Worm (Caenorhabditis elegans) whole organism, L2 larva: ENCODE results near the gene magu-4.

Experiments used
- egl-27 ChIP-seq: sonication (generic microtip); optimal IDR thresholded peaks from 3 replicates; lab custom pipeline; 2017; ENCODE audit warnings: missing biosample characterization, missing genetic modification reagents, missing genetic modification characterization
- lin-39 ChIP-seq: fragments of 150-350 bp; optimal IDR thresholded peaks from 2 replicates; lab custom pipeline; 2014; ENCODE audit warnings: missing biosample characterization, missing genetic modification reagents, missing genetic modification characterization
- nhr-12 ChIP-seq: fragments of 150-350 bp; optimal IDR thresholded peaks from 2 replicates; lab custom pipeline; 2014; ENCODE audit warnings: missing biosample characterization, missing genetic modification characterization
- nhr-25 ChIP-seq: fragments of 150-350 bp; sonication (generic microtip); optimal IDR thresholded peaks from 3 replicates; lab custom pipeline; 2014; ENCODE audit warnings: missing biosample characterization, missing genetic modification characterization
- skn-1 ChIP-seq: sonication (generic microtip); optimal IDR thresholded peaks from 2 replicates; lab custom pipeline; 2017; ENCODE audit warnings: missing biosample characterization, missing genetic modification characterization
- sma-9 ChIP-seq, 2 experiments: fragments of 150-350 bp in 1 of 2; sonication (generic microtip) in 1 of 2; optimal IDR thresholded peaks; 2 replicates each; lab custom pipeline; 2014 to 2016; ENCODE audit warnings: missing genetic modification characterization in 2 of 2, mild to moderate bottlenecking in 1 of 2, missing biosample characterization in 1 of 2, missing compliant biosample characterization in 1 of 2, missing genetic modification reagents in 1 of 2, moderate library complexity in 1 of 2
- ztf-11 ChIP-seq: sonication (generic microtip); optimal IDR thresholded peaks from 2 replicates; lab custom pipeline; 2017; ENCODE audit warnings: missing biosample characterization, missing genetic modification characterization

ce11 chrIV:10006792-10007191, 2.8 kb upstream of the magu-4 start, which contains the start of gene C47E12.13:
- TF ChIP-seq egl-27 (tag; lab: Kevin White, UChicago) = no peak
- TF ChIP-seq lin-39 (tag; lab: Kevin White, UChicago) = no peak
- TF ChIP-seq ztf-11 (tag; lab: Kevin White, UChicago) = no peak
- TF ChIP-seq nhr-12 (tag; lab: Kevin White, UChicago) = no peak
- no peak for TF ChIP-seq skn-1 (tag; lab: Kevin White, UChicago)
- no peak for TF ChIP-seq sma-9 (GFP tag; optimal IDR thresholded peaks at IDR 0.05; lab: Kevin White, UChicago)
- TF ChIP-seq sma-9 (tag; optimal IDR thresholded peaks at IDR 0.05; lab: Kevin White, UChicago) = no peak
- TF ChIP-seq nhr-25 = no peak
